Fruit fly (Drosophila melanogaster) Kc167 (cell line): ENCODE results near the gene CG6569.

ENCODE experiments used
- Myc ChIP-seq: fragments of >200 bp; optimal IDR thresholded peaks from 2 replicates; lab custom pipeline; 2017; ENCODE audit warnings: missing external identifiers
- Sin3A ChIP-seq: fragments of >200 bp; optimal IDR thresholded peaks from 2 replicates; lab custom pipeline; 2018; ENCODE audit warnings: missing external identifiers
- h ChIP-seq: fragments of >200 bp; optimal IDR thresholded peaks from 3 replicates; lab custom pipeline; 2018; ENCODE audit warnings: missing external identifiers
- insv ChIP-seq: fragments of >200 bp; optimal IDR thresholded peaks from 3 replicates; lab custom pipeline; 2018; ENCODE audit warnings: missing external identifiers
- psq ChIP-seq: fragments of >200 bp; optimal IDR thresholded peaks from 2 replicates; lab custom pipeline; 2017; ENCODE audit warnings: missing external identifiers
- ttk ChIP-seq: sonication (Bioruptor generic); optimal IDR thresholded peaks from 2 replicates; lab custom pipeline; 2017; ENCODE audit warnings: missing external identifiers

DNA sequence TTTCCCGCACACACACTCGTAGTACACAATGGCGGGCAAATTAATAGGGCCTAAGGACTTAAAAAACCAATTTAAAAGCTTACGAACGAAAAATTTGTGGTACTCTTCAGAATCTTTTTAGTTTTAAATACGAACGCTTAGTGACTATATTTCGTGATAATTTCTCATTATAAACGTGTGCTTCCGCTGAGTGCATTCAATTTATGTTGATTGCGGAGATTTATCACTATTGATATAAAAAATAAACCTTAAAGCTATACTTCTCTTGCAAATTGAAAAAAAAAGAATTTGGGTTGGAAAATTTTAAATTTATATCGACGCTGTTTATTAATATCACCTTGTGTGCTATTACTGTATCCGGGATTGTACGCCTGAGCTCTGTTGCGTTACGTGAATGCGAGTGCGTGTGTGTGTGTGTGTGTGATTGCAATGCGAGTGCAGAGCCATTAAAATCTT is 18.7 kb downstream of the CG6569 start:
- no peak for TF ChIP-seq Myc (lab: Kevin White, UChicago)
- no peak for TF ChIP-seq h (lab: Kevin White, UChicago)
- TF ChIP-seq psq (lab: Kevin White, UChicago) = no peak
- TF ChIP-seq insv (lab: Kevin White, UChicago) = no peak
- TF ChIP-seq ttk (lab: Kevin White, UChicago) = no peak
- TF ChIP-seq Sin3A (lab: Kevin White, UChicago) = no peak
